Worm (Caenorhabditis elegans) whole organism, L4/young adult: ENCODE data around the gene B0454.5.

Source experiments
- W03F9.2 ChIP-seq: fragments of 150-350 bp; optimal IDR thresholded peaks from 2 replicates; lab custom pipeline; 2014; ENCODE audit warnings: missing biosample characterization, missing genetic modification characterization
- dao-5 ChIP-seq: sonication (generic microtip); optimal IDR thresholded peaks from 2 replicates; lab custom pipeline; 2016; ENCODE audit warnings: missing genotype, missing genetic modification characterization, moderate library complexity, missing compliant biosample characterization
- him-1 ChIP-seq: sonication (generic microtip); optimal IDR thresholded peaks from 2 replicates; lab custom pipeline; 2016; ENCODE audit warnings: missing genotype, missing genetic modification reagents, missing genetic modification characterization, missing compliant biosample characterization

DNA sequence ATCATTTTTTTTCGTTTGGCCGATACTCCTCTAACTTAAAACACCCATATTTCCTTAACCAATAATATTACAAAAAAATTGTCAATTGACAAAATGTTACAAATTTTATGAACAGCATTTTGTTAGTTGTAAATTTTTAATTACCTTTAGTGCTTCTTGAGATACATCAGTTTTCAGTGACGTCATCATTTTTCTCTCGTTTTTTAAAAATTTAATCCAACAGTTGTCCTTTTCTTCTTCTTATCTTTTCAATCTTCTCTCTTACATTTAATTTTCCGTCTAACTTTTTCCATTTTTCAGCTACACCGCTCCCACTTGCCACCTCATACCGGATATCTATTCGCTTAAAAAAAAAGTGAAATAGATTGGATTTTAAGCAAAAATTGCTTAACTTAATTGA is 41.9 kb upstream of the B0454.5 start, which contains the start of gene lido-8:
- TF ChIP-seq W03F9.2 (tag; lab: Kevin White, UChicago) (no peak), him-1 (tag; lab: Kevin White, UChicago) (no peak), dao-5 (no peak)
